Worm (Caenorhabditis elegans) whole organism, L3 larva: ENCODE measurements around the gene znf-622.

Source experiments
- R02D3.7 ChIP-seq: fragments of 150-350 bp; optimal IDR thresholded peaks from 2 replicates; lab custom pipeline; 2014; ENCODE audit warnings: missing biosample characterization, missing genetic modification characterization
- ZK546.5 ChIP-seq: sonication (generic microtip); optimal IDR thresholded peaks from 2 replicates; lab custom pipeline; 2017; ENCODE audit warnings: missing biosample characterization, missing genetic modification characterization
- aly-2 ChIP-seq: fragments of 150-350 bp; optimal IDR thresholded peaks from 2 replicates; lab custom pipeline; 2014; ENCODE audit warnings: missing biosample characterization, missing genetic modification characterization
- ama-1 ChIP-seq: fragments of 150-350 bp; optimal IDR thresholded peaks from 2 replicates; lab custom pipeline; 2018
- ceh-16 ChIP-seq: sonication (generic microtip); optimal IDR thresholded peaks from 2 replicates; lab custom pipeline; 2017; ENCODE audit warnings: missing biosample characterization, missing genetic modification characterization
- ceh-28 ChIP-seq: fragments of 150-350 bp; optimal IDR thresholded peaks from 2 replicates; lab custom pipeline; 2014; ENCODE audit warnings: missing biosample characterization, missing genetic modification reagents, missing genetic modification characterization
- ceh-82 ChIP-seq: fragments of 150-350 bp; optimal IDR thresholded peaks from 2 replicates; lab custom pipeline; 2014; ENCODE audit warnings: missing biosample characterization, missing genetic modification characterization
- ceh-9 ChIP-seq: sonication (generic microtip); optimal IDR thresholded peaks from 2 replicates; lab custom pipeline; 2018; ENCODE audit warnings: missing biosample characterization, missing genetic modification characterization
- daf-12 ChIP-seq: fragments of 150-350 bp; optimal IDR thresholded peaks from 2 replicates; lab custom pipeline; 2014; ENCODE audit warnings: missing biosample characterization, missing genetic modification reagents, missing genetic modification characterization
- egl-27 ChIP-seq: sonication (generic microtip); optimal IDR thresholded peaks from 4 replicates; lab custom pipeline; 2017; ENCODE audit warnings: missing biosample characterization, missing genetic modification reagents, missing genetic modification characterization
- egl-5 ChIP-seq: fragments of 150-350 bp; optimal IDR thresholded peaks from 2 replicates; lab custom pipeline; 2017; ENCODE audit warnings: missing biosample characterization, missing genetic modification reagents, missing genetic modification characterization, inconsistent platforms
- elt-1 ChIP-seq: fragments of 150-350 bp; optimal IDR thresholded peaks from 2 replicates; lab custom pipeline; 2014; ENCODE audit warnings: missing biosample characterization, missing genetic modification characterization
- elt-2 ChIP-seq: sonication (generic microtip); optimal IDR thresholded peaks from 2 replicates; lab custom pipeline; 2016; ENCODE audit warnings: missing genetic modification reagents, mild to moderate bottlenecking, missing genetic modification characterization, missing compliant biosample characterization
- elt-3 ChIP-seq, 3 experiments: fragments of 150-350 bp in 1 of 3; sonication (generic microtip) in 2 of 3; optimal IDR thresholded peaks; 2 replicates in 2 of 3; 4 replicates in 1 of 3; lab custom pipeline; 2014 to 2017; ENCODE audit warnings: missing biosample characterization in 3 of 3, missing genetic modification characterization in 3 of 3
- eor-1 ChIP-seq, 2 experiments: fragments of 150-350 bp; optimal IDR thresholded peaks; 2 replicates each; lab custom pipeline; 2014 to 2018; ENCODE audit warnings: missing biosample characterization in 2 of 2, missing genetic modification characterization in 2 of 2
- fkh-10 ChIP-seq: sonication (generic microtip); optimal IDR thresholded peaks from 2 replicates; lab custom pipeline; 2017; ENCODE audit warnings: missing biosample characterization, missing genetic modification reagents, missing genetic modification characterization
- fkh-2 ChIP-seq: fragments of 150-350 bp; optimal IDR thresholded peaks from 2 replicates; lab custom pipeline; 2014; ENCODE audit warnings: missing biosample characterization, missing genetic modification reagents, missing genetic modification characterization
- fos-1 ChIP-seq: fragments of 150-350 bp; optimal IDR thresholded peaks from 2 replicates; lab custom pipeline; 2014; ENCODE audit warnings: missing biosample characterization, missing genetic modification characterization
- hmg-11 ChIP-seq: sonication (generic microtip); optimal IDR thresholded peaks from 2 replicates; lab custom pipeline; 2016; ENCODE audit warnings: missing genetic modification characterization, missing compliant biosample characterization
- jun-1 ChIP-seq: fragments of 150-350 bp; optimal IDR thresholded peaks from 2 replicates; lab custom pipeline; 2014; ENCODE audit warnings: missing biosample characterization, missing genetic modification reagents, missing genetic modification characterization
- lin-15B ChIP-seq: fragments of 150-350 bp; optimal IDR thresholded peaks from 2 replicates; lab custom pipeline; 2014; ENCODE audit warnings: missing biosample characterization, missing genetic modification characterization
- lin-39 ChIP-seq: fragments of 150-350 bp; optimal IDR thresholded peaks from 2 replicates; lab custom pipeline; 2018; ENCODE audit warnings: missing biosample characterization, missing genetic modification reagents, missing genetic modification characterization
- lsy-12 ChIP-seq: sonication (generic microtip); optimal IDR thresholded peaks from 2 replicates; lab custom pipeline; 2016; ENCODE audit warnings: mild to moderate bottlenecking, missing genetic modification characterization, missing compliant biosample characterization
- mdl-1 ChIP-seq: fragments of 150-350 bp; optimal IDR thresholded peaks from 2 replicates; lab custom pipeline; 2014; ENCODE audit warnings: missing biosample characterization, missing genetic modification characterization
- mml-1 ChIP-seq: fragments of 150-350 bp; sonication (generic microtip); optimal IDR thresholded peaks from 3 replicates; lab custom pipeline; 2014; ENCODE audit warnings: missing biosample characterization, missing genetic modification characterization
- nfya-1 ChIP-seq: sonication (generic microtip); optimal IDR thresholded peaks from 2 replicates; lab custom pipeline; 2017; ENCODE audit warnings: missing genetic modification characterization, mild to moderate bottlenecking, missing compliant biosample characterization, antibody characterized with exemption, moderate library complexity; ENCODE audit not compliant: insufficient read depth
- nhr-11 ChIP-seq: fragments of 150-350 bp; optimal IDR thresholded peaks from 2 replicates; lab custom pipeline; 2014; ENCODE audit warnings: missing biosample characterization, missing genetic modification characterization
- nhr-12 ChIP-seq: fragments of 150-350 bp; optimal IDR thresholded peaks from 2 replicates; lab custom pipeline; 2014; ENCODE audit warnings: missing biosample characterization, missing genetic modification characterization
- nhr-23 ChIP-seq: fragments of 150-350 bp; optimal IDR thresholded peaks from 2 replicates; lab custom pipeline; 2014; ENCODE audit warnings: missing biosample characterization, missing genetic modification reagents, missing genetic modification characterization
- nhr-237 ChIP-seq: fragments of 150-350 bp; optimal IDR thresholded peaks from 2 replicates; lab custom pipeline; 2014; ENCODE audit warnings: missing biosample characterization, missing genetic modification characterization
- nhr-25 ChIP-seq: sonication (generic microtip); optimal IDR thresholded peaks from 2 replicates; lab custom pipeline; 2017; ENCODE audit warnings: missing biosample characterization, missing genetic modification characterization
- nhr-28 ChIP-seq: fragments of 150-350 bp; optimal IDR thresholded peaks from 2 replicates; lab custom pipeline; 2014; ENCODE audit warnings: missing biosample characterization, missing genetic modification characterization
- nhr-43 ChIP-seq: sonication (generic microtip); optimal IDR thresholded peaks from 2 replicates; lab custom pipeline; 2016; ENCODE audit warnings: mild to moderate bottlenecking, missing genetic modification characterization, missing compliant biosample characterization; ENCODE audit not compliant: poor library complexity, severe bottlenecking
- nhr-67 ChIP-seq: fragments of 150-350 bp; optimal IDR thresholded peaks from 2 replicates; lab custom pipeline; 2014; ENCODE audit warnings: missing biosample characterization, missing genetic modification characterization
- nhr-76 ChIP-seq: fragments of 150-350 bp; sonication (generic microtip); optimal IDR thresholded peaks from 5 replicates; lab custom pipeline; 2014; ENCODE audit warnings: missing biosample characterization, missing genetic modification characterization
- nhr-77 ChIP-seq: fragments of 150-350 bp; optimal IDR thresholded peaks from 2 replicates; lab custom pipeline; 2014; ENCODE audit warnings: missing biosample characterization, missing genetic modification characterization
- pha-4 ChIP-seq: fragments of 150-350 bp; optimal IDR thresholded peaks from 2 replicates; lab custom pipeline; 2014; ENCODE audit warnings: missing biosample characterization, missing genetic modification reagents, missing genetic modification characterization
- pqm-1 ChIP-seq: fragments of 150-350 bp; optimal IDR thresholded peaks from 2 replicates; lab custom pipeline; 2017; ENCODE audit warnings: missing biosample characterization, missing genetic modification characterization, inconsistent platforms
- sea-2 ChIP-seq: fragments of 150-350 bp; sonication (generic microtip); optimal IDR thresholded peaks from 4 replicates; lab custom pipeline; 2014; ENCODE audit warnings: missing biosample characterization, missing genetic modification reagents, missing genetic modification characterization
- skn-1 ChIP-seq: fragments of 150-350 bp; optimal IDR thresholded peaks from 2 replicates; lab custom pipeline; 2014; ENCODE audit warnings: missing biosample characterization, missing genetic modification characterization
- snpc-4 ChIP-seq: fragments of 150-350 bp; optimal IDR thresholded peaks from 2 replicates; lab custom pipeline; 2014; ENCODE audit warnings: missing biosample characterization, missing genetic modification characterization
- tbx-2 ChIP-seq: sonication (generic microtip); optimal IDR thresholded peaks from 2 replicates; lab custom pipeline; 2016; ENCODE audit warnings: mild to moderate bottlenecking, missing genetic modification characterization, missing compliant biosample characterization
- unc-39 ChIP-seq: sonication (generic microtip); optimal IDR thresholded peaks from 4 replicates; lab custom pipeline; 2017; ENCODE audit warnings: missing biosample characterization, missing genetic modification characterization
- unc-62 ChIP-seq: fragments of 150-350 bp; sonication (generic microtip); optimal IDR thresholded peaks from 4 replicates; lab custom pipeline; 2014; ENCODE audit warnings: missing biosample characterization, missing genetic modification reagents, missing genetic modification characterization
- zag-1 ChIP-seq: fragments of 150-350 bp; optimal IDR thresholded peaks from 2 replicates; lab custom pipeline; 2014; ENCODE audit warnings: missing biosample characterization, missing genetic modification characterization
- ztf-11 ChIP-seq: fragments of 150-350 bp; optimal IDR thresholded peaks from 2 replicates; lab custom pipeline; 2014; ENCODE audit warnings: missing biosample characterization, missing genetic modification characterization

Gene znf-622

ce11 chrIII:6420995-6421404, 39.6 kb downstream of the znf-622 start:
- no peak for TF ChIP-seq ZK546.5 (tag; lab: Kevin White, UChicago)
- TF ChIP-seq pqm-1 = peak; percentile 67
- TF ChIP-seq lsy-12 = peak; percentile 88
- no peak for TF ChIP-seq nhr-12
- peak; percentile 60 for TF ChIP-seq pha-4 (tag; lab: Kevin White, UChicago)
- TF ChIP-seq sea-2 (GFP tag; lab: Kevin White, UChicago) = no peak
- TF ChIP-seq fkh-2 = no peak
- no peak for TF ChIP-seq nhr-76 (tag; lab: Kevin White, UChicago)
- TF ChIP-seq nhr-23 (tag; lab: Kevin White, UChicago) = peak; percentile 97
- TF ChIP-seq R02D3.7 (tag; lab: Kevin White, UChicago) = peak; percentile 65
- peak; percentile 75 for TF ChIP-seq ama-1
- TF ChIP-seq nhr-25 = peak; percentile 92
- peak; percentile 95 for TF ChIP-seq mdl-1
- no peak for TF ChIP-seq zag-1
- peak; percentile 76 for TF ChIP-seq skn-1 (tag; lab: Kevin White, UChicago)
- TF ChIP-seq lin-15B (tag; lab: Kevin White, UChicago) = peak; percentile 50
- TF ChIP-seq elt-1 (tag; lab: Kevin White, UChicago) = peak; percentile 9
- peak; percentile 68 for TF ChIP-seq ceh-28
- TF ChIP-seq daf-12 (tag; lab: Kevin White, UChicago) = no peak
- no peak for TF ChIP-seq nhr-67
- no peak for TF ChIP-seq ceh-9
- no peak for TF ChIP-seq ceh-16
- peak; percentile 30 for TF ChIP-seq nhr-11 (tag; lab: Kevin White, UChicago)
- TF ChIP-seq ceh-82 (tag; lab: Kevin White, UChicago) = peak; percentile 22
- peak in 1 of 2 experiments; percentile 21 for TF ChIP-seq eor-1 (tag; optimal IDR thresholded peaks at IDR 0.05; lab: Kevin White, UChicago)
- TF ChIP-seq tbx-2 (tag; lab: Kevin White, UChicago) = peak; percentile 79
- TF ChIP-seq nfya-1 (tag; lab: Kevin White, UChicago) = peak; percentile 78
- TF ChIP-seq mml-1 = no peak
- TF ChIP-seq egl-5 (tag; lab: Kevin White, UChicago) = no peak
- TF ChIP-seq ztf-11 (tag; lab: Kevin White, UChicago) = no peak
- peak; percentile 35 for TF ChIP-seq snpc-4 (tag; lab: Kevin White, UChicago)
- peak; percentile 92 for TF ChIP-seq elt-2 (tag; lab: Kevin White, UChicago)
- TF ChIP-seq hmg-11 (tag; lab: Kevin White, UChicago) = peak; percentile 66
- peak; percentile 96 for TF ChIP-seq nhr-43
- TF ChIP-seq fkh-10 (GFP tag; lab: Kevin White, UChicago) = no peak
- TF ChIP-seq nhr-237 (tag; lab: Kevin White, UChicago) = no peak
- peak in 2 of 3 experiments; percentile 19 to 34 for TF ChIP-seq elt-3 (tag; optimal IDR thresholded peaks at IDR 0.05; lab: Kevin White, UChicago)
- peak; percentile 63 for TF ChIP-seq egl-27 (tag; lab: Kevin White, UChicago)
- peak; percentile 79 for TF ChIP-seq lin-39 (tag; lab: Kevin White, UChicago)
- TF ChIP-seq jun-1 = peak; percentile 88
- no peak for TF ChIP-seq fos-1
- TF ChIP-seq aly-2 (tag; lab: Kevin White, UChicago) = no peak
- TF ChIP-seq unc-39 (tag; lab: Kevin White, UChicago) = no peak
- peak; percentile 53 for TF ChIP-seq unc-62 (GFP tag; lab: Kevin White, UChicago)
- no peak for TF ChIP-seq nhr-28 (tag; lab: Kevin White, UChicago)
- peak; percentile 30 for TF ChIP-seq nhr-77
- TF ChIP-seq, all 47 proteins: peak for 27

ce11 chrIII:6421473-6421872, 40.0 kb downstream of the znf-622 start:
- TF ChIP-seq elt-3 (tag; optimal IDR thresholded peaks at IDR 0.05; lab: Kevin White, UChicago) = no peak
- TF ChIP-seq egl-5 (tag; lab: Kevin White, UChicago) = no peak
- TF ChIP-seq ama-1 = no peak
- no peak for TF ChIP-seq fkh-2
- no peak for TF ChIP-seq ceh-16
- no peak for TF ChIP-seq pha-4 (tag; lab: Kevin White, UChicago)
- no peak for TF ChIP-seq nhr-77
- TF ChIP-seq nhr-28 (tag; lab: Kevin White, UChicago) = no peak
- no peak for TF ChIP-seq lsy-12
- no peak for TF ChIP-seq fkh-10 (GFP tag; lab: Kevin White, UChicago)
- TF ChIP-seq skn-1 (tag; lab: Kevin White, UChicago) = no peak
- no peak for TF ChIP-seq nhr-67
- TF ChIP-seq lin-15B (tag; lab: Kevin White, UChicago) = no peak
- no peak for TF ChIP-seq zag-1
- no peak for TF ChIP-seq snpc-4 (tag; lab: Kevin White, UChicago)
